Fruit fly (Drosophila melanogaster) whole organism, embryonic: ENCODE measurements around the gene Tailor.

Source experiments
- CG11085 ChIP-seq: fragments of 200-800 bp; sonication (Bioruptor generic); IDR thresholded peaks from 2 replicates; pipeline ENCODE4 v1.3.6; 2022; ENCODE audit warnings: missing biosample characterization, missing genetic modification characterization
- CG11398 ChIP-seq: fragments of 200-800 bp; sonication (Bioruptor generic); optimal IDR thresholded peaks from 2 replicates; lab custom pipeline; 2016; ENCODE audit warnings: missing biosample characterization, missing genetic modification characterization
- CG14965 ChIP-seq: fragments of 200-800 bp; sonication (Bioruptor generic); optimal IDR thresholded peaks from 2 replicates; lab custom pipeline; 2016; ENCODE audit warnings: missing biosample characterization, missing genetic modification characterization, borderline replicate concordance
- CG1832 ChIP-seq: fragments of 200-800 bp; sonication (Bioruptor generic); optimal IDR thresholded peaks from 2 replicates; lab custom pipeline; 2017; ENCODE audit warnings: missing biosample characterization, mild to moderate bottlenecking, missing genetic modification characterization, inconsistent platforms
- CG2129 ChIP-seq: fragments of 200-800 bp; sonication (Bioruptor generic); IDR thresholded peaks from 2 replicates; pipeline ENCODE4 v1.3.6; 2022; ENCODE audit warnings: missing biosample characterization, missing genetic modification characterization; ENCODE audit not compliant: partially characterized antibody
- CG34224 ChIP-seq: fragments of 200-800 bp; sonication (Bioruptor generic); IDR thresholded peaks from 3 replicates; pipeline ENCODE4 v1.3.6; 2022; ENCODE audit warnings: missing biosample characterization, missing genetic modification characterization; ENCODE audit not compliant: partially characterized antibody
- CG3995 ChIP-seq: fragments of 200-800 bp; sonication (Bioruptor generic); optimal IDR thresholded peaks from 3 replicates; lab custom pipeline; 2016; ENCODE audit warnings: missing biosample characterization, missing genetic modification characterization
- CG4707 ChIP-seq: fragments of 200-800 bp; sonication (Bioruptor generic); optimal IDR thresholded peaks from 2 replicates; lab custom pipeline; 2018; ENCODE audit warnings: missing biosample characterization, mild to moderate bottlenecking, missing genetic modification characterization, moderate library complexity
- CG5953 ChIP-seq: fragments of 200-800 bp; sonication (Bioruptor generic); IDR thresholded peaks from 2 replicates; pipeline ENCODE4 v1.3.6; 2022; ENCODE audit warnings: missing biosample characterization, missing genetic modification characterization
- CG7556 ChIP-seq: fragments of 200-800 bp; sonication (Bioruptor generic); optimal IDR thresholded peaks from 2 replicates; lab custom pipeline; 2017; ENCODE audit warnings: missing biosample characterization, mild to moderate bottlenecking, missing genetic modification characterization
- CG8359 ChIP-seq: fragments of 200-800 bp; sonication (Bioruptor generic); optimal IDR thresholded peaks from 2 replicates; lab custom pipeline; 2017; ENCODE audit warnings: missing biosample characterization, mild to moderate bottlenecking, missing genetic modification characterization, borderline replicate concordance
- CG8924 ChIP-seq: fragments of 200-800 bp; optimal IDR thresholded peaks from 3 replicates; lab custom pipeline; 2019; ENCODE audit warnings: missing biosample characterization, mild to moderate bottlenecking, missing genetic modification characterization, moderate library complexity
- CG9797 ChIP-seq: fragments of 200-800 bp; sonication (Bioruptor generic); optimal IDR thresholded peaks from 3 replicates; lab custom pipeline; 2018; ENCODE audit warnings: missing biosample characterization, mild to moderate bottlenecking, missing genetic modification characterization
- Chrac-16 ChIP-seq: fragments of 200-800 bp; sonication (Bioruptor generic); optimal IDR thresholded peaks from 3 replicates; lab custom pipeline; 2016; ENCODE audit warnings: missing biosample characterization, missing genetic modification characterization
- D19B ChIP-seq: fragments of 200-800 bp; sonication (Bioruptor generic); optimal IDR thresholded peaks from 2 replicates; lab custom pipeline; 2017; ENCODE audit warnings: missing biosample characterization, mild to moderate bottlenecking, missing genetic modification characterization
- Doc2 ChIP-seq: fragments of 200-800 bp; sonication (Bioruptor generic); IDR thresholded peaks from 2 replicates; pipeline ENCODE4 v1.3.6; 2022; ENCODE audit warnings: missing biosample characterization, missing genetic modification characterization
- Gsc ChIP-seq: fragments of 200-800 bp; sonication (Bioruptor generic); IDR thresholded peaks from 2 replicates; pipeline ENCODE4 v1.3.6; 2022; ENCODE audit warnings: missing biosample characterization, missing genetic modification characterization
- Gug ChIP-seq: fragments of 200-800 bp; sonication (Bioruptor generic); IDR thresholded peaks from 4 replicates; pipeline ENCODE4 v1.3.6; 2022; ENCODE audit warnings: missing biosample characterization, missing genetic modification characterization
- Hand ChIP-seq: fragments of 200-800 bp; sonication (Bioruptor generic); optimal IDR thresholded peaks from 2 replicates; lab custom pipeline; 2017; ENCODE audit warnings: mild to moderate bottlenecking, missing biosample characterization, missing genetic modification reagents, missing genetic modification characterization
- Hey ChIP-seq: fragments of 200-800 bp; sonication (Bioruptor generic); optimal IDR thresholded peaks from 3 replicates; lab custom pipeline; 2018; ENCODE audit warnings: missing biosample characterization, mild to moderate bottlenecking, missing genetic modification characterization
- Hr39 ChIP-seq: fragments of >200 bp; optimal IDR thresholded peaks from 2 replicates; lab custom pipeline; 2017
- Lim3 ChIP-seq: fragments of 200-800 bp; sonication (Bioruptor generic); IDR thresholded peaks from 2 replicates; pipeline ENCODE4 v1.3.6; 2022; ENCODE audit warnings: missing biosample characterization, missing genetic modification characterization
- Meics ChIP-seq: fragments of 200-800 bp; sonication (Bioruptor generic); optimal IDR thresholded peaks from 2 replicates; lab custom pipeline; 2017; ENCODE audit warnings: missing biosample characterization, mild to moderate bottlenecking, missing genetic modification characterization
- Poxn ChIP-seq: fragments of 200-800 bp; sonication (Bioruptor generic); IDR thresholded peaks from 2 replicates; pipeline ENCODE4 v1.3.6; 2022; ENCODE audit warnings: missing biosample characterization, missing genetic modification characterization
- Side ChIP-seq: fragments of 200-800 bp; sonication (Bioruptor generic); optimal IDR thresholded peaks from 2 replicates; lab custom pipeline; 2016; ENCODE audit warnings: missing biosample characterization, missing genetic modification characterization
- Sox100B ChIP-seq: fragments of 200-800 bp; sonication (Bioruptor generic); optimal IDR thresholded peaks from 3 replicates; lab custom pipeline; 2018; ENCODE audit warnings: missing biosample characterization, mild to moderate bottlenecking, missing genetic modification characterization
- Xrp1 ChIP-seq: fragments of 200-800 bp; sonication (Bioruptor generic); IDR thresholded peaks from 2 replicates; pipeline ENCODE4 v1.3.6; 2022; ENCODE audit warnings: missing biosample characterization, missing genetic modification characterization
- ab ChIP-seq: fragments of 200-800 bp; sonication (Bioruptor generic); optimal IDR thresholded peaks from 2 replicates; lab custom pipeline; 2016; ENCODE audit warnings: missing biosample characterization, missing genetic modification characterization
- ash1 ChIP-seq: fragments of 200-800 bp; sonication (Bioruptor generic); optimal IDR thresholded peaks from 2 replicates; lab custom pipeline; 2018; ENCODE audit warnings: missing biosample characterization, mild to moderate bottlenecking, missing genetic modification characterization
- bcd ChIP-seq: fragments of 200-800 bp; sonication (Bioruptor generic); optimal IDR thresholded peaks from 2 replicates; lab custom pipeline; 2017; ENCODE audit warnings: missing biosample characterization, mild to moderate bottlenecking, missing genetic modification characterization
- dysf ChIP-seq: fragments of 200-800 bp; sonication (Bioruptor generic); IDR thresholded peaks from 3 replicates; pipeline ENCODE4 v1.3.6; 2022; ENCODE audit warnings: missing biosample characterization, missing genetic modification characterization
- ems ChIP-seq: fragments of 200-800 bp; sonication (Bioruptor generic); optimal IDR thresholded peaks from 3 replicates; lab custom pipeline; 2016; ENCODE audit warnings: missing biosample characterization, missing genetic modification characterization
- eyg ChIP-seq: fragments of 200-800 bp; sonication (Bioruptor generic); optimal IDR thresholded peaks from 3 replicates; lab custom pipeline; 2016; ENCODE audit warnings: missing biosample characterization, missing genetic modification characterization
- ftz-f1 ChIP-seq: fragments of 200-800 bp; sonication (Bioruptor generic); optimal IDR thresholded peaks from 2 replicates; lab custom pipeline; 2016; ENCODE audit warnings: missing biosample characterization, missing genetic modification characterization
- fu2 ChIP-seq: fragments of 200-800 bp; sonication (Bioruptor generic); optimal IDR thresholded peaks from 2 replicates; lab custom pipeline; 2016; ENCODE audit warnings: missing biosample characterization, missing genetic modification characterization
- hbn ChIP-seq: fragments of 200-800 bp; sonication (Bioruptor generic); IDR thresholded peaks from 2 replicates; pipeline ENCODE4 v1.3.6; 2022; ENCODE audit warnings: missing biosample characterization, missing genetic modification characterization; ENCODE audit not compliant: partially characterized antibody
- knrl ChIP-seq: fragments of 200-800 bp; sonication (Bioruptor generic); IDR thresholded peaks from 3 replicates; pipeline ENCODE4 v1.3.6; 2022; ENCODE audit warnings: missing biosample characterization, missing genetic modification characterization; ENCODE audit not compliant: partially characterized antibody
- nom ChIP-seq: fragments of 200-800 bp; sonication (Bioruptor generic); optimal IDR thresholded peaks from 2 replicates; lab custom pipeline; 2017; ENCODE audit warnings: missing biosample characterization, missing genetic modification characterization, mild to moderate bottlenecking, moderate library complexity, missing genetic modification reagents
- org-1 ChIP-seq: fragments of 200-800 bp; sonication (Bioruptor generic); optimal IDR thresholded peaks from 2 replicates; lab custom pipeline; 2017; ENCODE audit warnings: missing biosample characterization, missing genetic modification characterization
- peb ChIP-seq: fragments of 200-800 bp; sonication (Bioruptor generic); IDR thresholded peaks from 2 replicates; pipeline ENCODE4 v1.3.6; 2022; ENCODE audit warnings: missing biosample characterization, missing genetic modification characterization
- rib ChIP-seq: fragments of 200-800 bp; sonication (Bioruptor generic); IDR thresholded peaks from 2 replicates; pipeline ENCODE4 v1.3.6; 2022; ENCODE audit warnings: missing biosample characterization, missing genetic modification characterization
- row ChIP-seq: fragments of 200-800 bp; sonication (Bioruptor generic); IDR thresholded peaks from 3 replicates; pipeline ENCODE4 v1.3.6; 2022; ENCODE audit warnings: missing biosample characterization, missing genetic modification characterization
- run ChIP-seq: fragments of 200-800 bp; sonication (Bioruptor generic); optimal IDR thresholded peaks from 3 replicates; lab custom pipeline; 2018; ENCODE audit warnings: missing biosample characterization, mild to moderate bottlenecking, missing genetic modification characterization
- sim ChIP-seq: fragments of 200-800 bp; sonication (Bioruptor generic); IDR thresholded peaks from 2 replicates; pipeline ENCODE4 v1.3.6; 2022; ENCODE audit warnings: missing biosample characterization, missing genetic modification characterization
- sima ChIP-seq: fragments of 200-800 bp; sonication (Bioruptor generic); optimal IDR thresholded peaks from 2 replicates; lab custom pipeline; 2016; ENCODE audit warnings: missing biosample characterization, missing genetic modification characterization
- slou ChIP-seq: fragments of 200-800 bp; sonication (Bioruptor generic); optimal IDR thresholded peaks from 3 replicates; lab custom pipeline; 2016; ENCODE audit warnings: missing biosample characterization, missing genetic modification characterization
- trem ChIP-seq: fragments of 200-800 bp; optimal IDR thresholded peaks from 3 replicates; lab custom pipeline; 2019; ENCODE audit warnings: missing biosample characterization, mild to moderate bottlenecking, missing genetic modification characterization, moderate library complexity
- unc-4 ChIP-seq: fragments of 200-800 bp; sonication (Bioruptor generic); IDR thresholded peaks from 2 replicates; pipeline ENCODE4 v1.3.6; 2022; ENCODE audit warnings: missing biosample characterization, missing genetic modification characterization; ENCODE audit not compliant: partially characterized antibody
- unpg ChIP-seq: fragments of 200-800 bp; sonication (Bioruptor generic); optimal IDR thresholded peaks from 3 replicates; lab custom pipeline; 2018; ENCODE audit warnings: missing biosample characterization, mild to moderate bottlenecking, missing genetic modification characterization, moderate library complexity

Gene Tailor

DNA sequence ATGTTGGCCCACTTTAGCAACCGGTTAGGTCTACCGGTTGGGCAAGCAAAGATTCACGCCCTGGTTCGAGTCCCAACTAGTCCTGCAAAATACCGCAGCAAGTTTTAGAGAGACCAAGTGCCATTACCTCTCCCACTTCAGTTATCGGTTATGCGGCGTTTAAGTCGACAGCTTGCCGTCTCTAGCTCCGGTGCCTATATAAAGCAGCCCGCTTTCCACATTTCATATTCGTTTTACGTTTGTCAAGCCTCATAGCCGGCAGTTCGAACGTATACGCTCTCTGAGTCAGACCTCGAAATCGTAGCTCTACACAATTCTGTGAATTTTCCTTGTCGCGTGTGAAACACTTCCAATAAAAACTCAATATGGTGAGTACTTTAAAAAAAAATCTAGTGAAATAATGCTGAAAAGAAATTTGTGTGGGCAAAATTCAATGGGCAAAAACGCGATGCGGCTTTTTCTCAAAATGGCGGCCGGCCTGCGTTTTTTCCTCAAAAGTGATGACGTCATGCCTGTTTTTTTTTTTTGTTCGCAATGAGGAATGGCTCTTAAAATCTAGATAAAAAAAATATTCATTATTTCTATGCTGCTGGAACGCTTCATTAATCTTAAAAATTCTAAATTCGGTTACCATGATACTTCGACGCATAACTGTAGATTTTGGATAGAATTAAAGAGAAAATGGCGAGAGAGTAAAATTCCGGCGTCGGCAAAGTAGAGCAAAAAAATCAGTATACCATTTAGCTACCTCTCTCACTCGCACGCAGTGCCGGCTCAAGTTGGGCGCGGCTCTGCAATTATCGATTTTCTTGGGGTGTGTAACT is 706 bp upstream of the Tailor start, which contains the start of gene alphaTub84B (continued):
- peak; percentile 73; the same call in 3 of the 4 replicates for TF ChIP-seq Gug (GFP tag; lab: Robert Waterston, UW)
- no peak for TF ChIP-seq CG1832
- TF ChIP-seq Hand (GFP tag; lab: Kevin White, UChicago), result peak; percentile 39
- peak; percentile 42 for TF ChIP-seq bcd (GFP tag; lab: Kevin White, UChicago)
- peak; percentile 80 for TF ChIP-seq eyg
- peak; percentile 39; the same call in 1 of the 2 replicates for TF ChIP-seq sim
- TF ChIP-seq CG8359 (GFP tag; lab: Kevin White, UChicago), result no peak
- TF ChIP-seq peb, result no peak
- TF ChIP-seq sima (GFP tag; lab: Kevin White, UChicago), result no peak
- peak; percentile 55 for TF ChIP-seq Meics (GFP tag; lab: Kevin White, UChicago)
- peak; percentile 38 for TF ChIP-seq Chrac-16 (GFP tag; lab: Kevin White, UChicago)
- TF ChIP-seq Poxn (GFP tag; lab: Robert Waterston, UW), result no peak
- TF ChIP-seq run (tag; lab: Kevin White, UChicago), result peak; percentile 2
- TF ChIP-seq Hey (tag; lab: Kevin White, UChicago), result peak; percentile 43
- peak; percentile 68 for TF ChIP-seq CG4707 (GFP tag; lab: Kevin White, UChicago)
- peak; percentile 96 for TF ChIP-seq CG9797 (GFP tag; lab: Kevin White, UChicago)
- peak; percentile 75 for TF ChIP-seq ftz-f1 (GFP tag; lab: Kevin White, UChicago)
- no peak for TF ChIP-seq org-1 (GFP tag; lab: Kevin White, UChicago)
- TF ChIP-seq CG8924 (tag; lab: Kevin White, UChicago), result peak; percentile 67
- peak; percentile 64 for TF ChIP-seq CG11398 (GFP tag; lab: Kevin White, UChicago)
- TF ChIP-seq nom (GFP tag; lab: Kevin White, UChicago), result peak; percentile 89
- peak; percentile 48; the same call in 1 of the 2 replicates for TF ChIP-seq CG5953 (GFP tag; lab: Robert Waterston, UW)
- TF ChIP-seq row (GFP tag; lab: Robert Waterston, UW), result peak; percentile 28; the same call in 2 of the 3 replicates
- no peak for TF ChIP-seq D19B (GFP tag; lab: Kevin White, UChicago)
- TF ChIP-seq CG2129, result no peak
- no peak for TF ChIP-seq Hr39
- no peak for TF ChIP-seq CG3995 (GFP tag; lab: Kevin White, UChicago)
- peak; percentile 65 for TF ChIP-seq Side
- TF ChIP-seq fu2 (GFP tag; lab: Kevin White, UChicago), result peak; percentile 41
- 0 out of 2 replicates have a peak, but pooled peaks have one; percentile 37 for TF ChIP-seq CG11085 (GFP tag; lab: Robert Waterston, UW)
- TF ChIP-seq CG7556 (GFP tag; lab: Kevin White, UChicago), result peak; percentile 60
- TF ChIP-seq hbn, result no peak
- TF ChIP-seq dysf (GFP tag; lab: Robert Waterston, UW), result 0 out of 3 replicates have a peak, but pooled peaks have one; percentile 22
- no peak for TF ChIP-seq Lim3
- TF ChIP-seq trem, result peak; percentile 64
- TF ChIP-seq ash1 (GFP tag; lab: Kevin White, UChicago), result peak; percentile 67
- TF ChIP-seq Doc2, result no peak
- TF ChIP-seq unc-4 (GFP tag; lab: Robert Waterston, UW), result peak; percentile 37; the same call in 1 of the 2 replicates
- peak; percentile 35 for TF ChIP-seq slou
- TF ChIP-seq knrl (GFP tag; lab: Robert Waterston, UW), result peak; percentile 35; the same call in 1 of the 3 replicates
- peak; percentile 55 for TF ChIP-seq ems (GFP tag; lab: Kevin White, UChicago)
- 0 out of 2 replicates have a peak, but pooled peaks have one; percentile 31 for TF ChIP-seq Xrp1 (GFP tag; lab: Robert Waterston, UW)
- peak; percentile 74 for TF ChIP-seq rib (GFP tag; lab: Robert Waterston, UW)
- no peak for TF ChIP-seq ab (GFP tag; lab: Kevin White, UChicago)
- no peak for TF ChIP-seq Gsc (GFP tag; lab: Robert Waterston, UW)
- peak; percentile 56 for TF ChIP-seq Sox100B (GFP tag; lab: Kevin White, UChicago)
- peak; percentile 43 for TF ChIP-seq unpg (GFP tag; lab: Kevin White, UChicago)
- TF ChIP-seq CG34224, result peak; percentile 38; the same call in 2 of the 3 replicates
- peak; percentile 50 for TF ChIP-seq CG14965 (GFP tag; lab: Kevin White, UChicago)
